Worm (Caenorhabditis elegans) whole organism, young adult: ENCODE results near the gene mel-28.

ENCODE experiments used
- B0019.2 ChIP-seq: fragments of 200-800 bp; sonication (Bioruptor generic); conservative IDR thresholded peaks from 2 replicates; pipeline ENCODE4 v1.3.6; 2022; ENCODE audit warnings: missing genetic modification reagents, missing genetic modification characterization, missing compliant biosample characterization
- B0035.1 ChIP-seq: sonication (generic microtip); optimal IDR thresholded peaks from 2 replicates; lab custom pipeline; 2016; ENCODE audit warnings: missing genetic modification characterization, mild to moderate bottlenecking, missing compliant biosample characterization, missing genotype, missing genetic modification reagents
- B0261.1 ChIP-seq: sonication (generic microtip); optimal IDR thresholded peaks from 2 replicates; lab custom pipeline; 2016; ENCODE audit warnings: mild to moderate bottlenecking, missing genetic modification characterization, moderate library complexity, missing compliant biosample characterization
- C06A6.2 ChIP-seq: fragments of 200-800 bp; sonication (Bioruptor generic); conservative IDR thresholded peaks from 2 replicates; pipeline ENCODE4 v1.3.6; 2022; ENCODE audit warnings: missing genetic modification characterization, missing compliant biosample characterization
- C17E4.6 ChIP-seq: fragments of 200-800 bp; sonication (Bioruptor generic); IDR thresholded peaks from 2 replicates; pipeline ENCODE4 v1.3.6; 2022; ENCODE audit warnings: missing genetic modification reagents, missing genetic modification characterization, missing compliant biosample characterization
- F10E7.11 ChIP-seq: sonication (generic microtip); optimal IDR thresholded peaks from 2 replicates; lab custom pipeline; 2017; ENCODE audit warnings: mild to moderate bottlenecking, missing genetic modification characterization, moderate library complexity, missing compliant biosample characterization
- F39B2.1 ChIP-seq: fragments of 200-800 bp; sonication (Bioruptor generic); IDR thresholded peaks from 2 replicates; pipeline ENCODE4 v1.3.6; 2022; ENCODE audit warnings: missing genetic modification reagents, missing genetic modification characterization, missing compliant biosample characterization
- F49E8.2 ChIP-seq: sonication (generic microtip); optimal IDR thresholded peaks from 3 replicates; lab custom pipeline; 2017; ENCODE audit warnings: missing genetic modification characterization, mild to moderate bottlenecking, missing compliant biosample characterization, antibody characterized with exemption, moderate library complexity; ENCODE audit not compliant: insufficient read depth
- F52B5.7 ChIP-seq: sonication (generic microtip); optimal IDR thresholded peaks from 2 replicates; lab custom pipeline; 2016; ENCODE audit warnings: mild to moderate bottlenecking, missing genetic modification characterization, missing compliant biosample characterization
- K11D2.4 ChIP-seq: fragments of 200-800 bp; sonication (Bioruptor generic); IDR thresholded peaks from 2 replicates; pipeline ENCODE4 v1.3.6; 2022; ENCODE audit warnings: missing genetic modification reagents, missing genetic modification characterization, missing compliant biosample characterization
- Y53G8AR.9 ChIP-seq: fragments of 200-800 bp; sonication (Bioruptor generic); conservative IDR thresholded peaks from 2 replicates; pipeline ENCODE4 v1.3.6; 2022; ENCODE audit warnings: missing genetic modification reagents, missing genetic modification characterization, missing compliant biosample characterization
- Y67H2A.10 ChIP-seq: fragments of 200-800 bp; sonication (Bioruptor generic); conservative IDR thresholded peaks from 2 replicates; pipeline ENCODE4 v1.3.6; 2022; ENCODE audit warnings: missing genetic modification reagents, missing genetic modification characterization, missing compliant biosample characterization
- Y79H2A.3 ChIP-seq: fragments of 200-800 bp; sonication (Bioruptor generic); conservative IDR thresholded peaks from 2 replicates; pipeline ENCODE4 v1.3.6; 2022; ENCODE audit warnings: missing genetic modification reagents, missing genetic modification characterization, missing compliant biosample characterization
- aptf-2 ChIP-seq: fragments of 200-800 bp; sonication (Bioruptor generic); conservative IDR thresholded peaks from 2 replicates; pipeline ENCODE4 v1.3.6; 2022; ENCODE audit warnings: missing genetic modification reagents, missing genetic modification characterization, missing compliant biosample characterization
- atf-7 ChIP-seq: sonication (generic microtip); optimal IDR thresholded peaks from 2 replicates; lab custom pipeline; 2017; ENCODE audit warnings: mild to moderate bottlenecking, missing genetic modification characterization, missing compliant biosample characterization
- ccch-3 ChIP-seq: fragments of 200-800 bp; sonication (Bioruptor generic); optimal IDR thresholded peaks from 2 replicates; lab custom pipeline; 2018; ENCODE audit warnings: mild to moderate bottlenecking, missing genetic modification characterization, missing compliant biosample characterization
- cebp-1 ChIP-seq, 2 experiments: fragments of 200-800 bp in 1 of 2; sonication (Bioruptor generic) in 1 of 2; sonication (generic microtip) in 1 of 2; IDR thresholded peaks in 1 of 2; optimal IDR thresholded peaks in 1 of 2; 2 replicates each; pipeline versions ENCODE4 v1.3.6 to Lab custom; 2017 to 2022; ENCODE audit warnings: missing compliant biosample characterization in 2 of 2, missing genetic modification characterization in 2 of 2, mild to moderate bottlenecking in 1 of 2, missing genetic modification reagents in 1 of 2, moderate library complexity in 1 of 2
- ceh-27 ChIP-seq: fragments of 200-800 bp; sonication (Bioruptor generic); optimal IDR thresholded peaks from 2 replicates; lab custom pipeline; 2018; ENCODE audit warnings: mild to moderate bottlenecking, missing genetic modification characterization, moderate library complexity, missing compliant biosample characterization
- ceh-58 ChIP-seq: fragments of 200-800 bp; sonication (Bioruptor generic); IDR thresholded peaks from 2 replicates; pipeline ENCODE4 v1.3.6; 2022; ENCODE audit warnings: missing genetic modification characterization, missing compliant biosample characterization
- ceh-79 ChIP-seq: sonication (generic microtip); optimal IDR thresholded peaks from 2 replicates; lab custom pipeline; 2017; ENCODE audit warnings: mild to moderate bottlenecking, missing genetic modification characterization, missing compliant biosample characterization
- chd-7 ChIP-seq: sonication (generic microtip); optimal IDR thresholded peaks from 2 replicates; lab custom pipeline; 2016; ENCODE audit warnings: mild to moderate bottlenecking, missing genetic modification characterization, moderate library complexity, missing compliant biosample characterization
- die-1 ChIP-seq: sonication (generic microtip); optimal IDR thresholded peaks from 2 replicates; lab custom pipeline; 2016; ENCODE audit warnings: missing genotype, mild to moderate bottlenecking, missing genetic modification characterization, missing compliant biosample characterization
- dpl-1 ChIP-seq: fragments of 150-350 bp; optimal IDR thresholded peaks from 2 replicates; lab custom pipeline; 2014; ENCODE audit warnings: missing biosample characterization, missing genetic modification reagents, missing genetic modification characterization
- egl-18 ChIP-seq: fragments of 200-800 bp; sonication (Bioruptor generic); IDR thresholded peaks from 2 replicates; pipeline ENCODE4 v1.3.6; 2022; ENCODE audit warnings: missing genetic modification reagents, missing genetic modification characterization, missing compliant biosample characterization
- ekl-4 ChIP-seq: fragments of 200-800 bp; sonication (Bioruptor generic); IDR thresholded peaks from 2 replicates; pipeline ENCODE4 v1.3.6; 2022; ENCODE audit warnings: missing genetic modification reagents, missing genetic modification characterization, missing compliant biosample characterization
- ets-4 ChIP-seq: fragments of 200-800 bp; sonication (Bioruptor generic); optimal IDR thresholded peaks from 2 replicates; lab custom pipeline; 2018; ENCODE audit warnings: mild to moderate bottlenecking, missing genetic modification characterization, missing compliant biosample characterization
- him-1 ChIP-seq: sonication (generic microtip); optimal IDR thresholded peaks from 2 replicates; lab custom pipeline; 2016; ENCODE audit warnings: missing genotype, missing genetic modification reagents, missing genetic modification characterization, missing compliant biosample characterization
- hlh-12 ChIP-seq: sonication (generic microtip); optimal IDR thresholded peaks from 2 replicates; lab custom pipeline; 2016; ENCODE audit warnings: missing genetic modification characterization, missing compliant biosample characterization
- hlh-26 ChIP-seq: fragments of 200-800 bp; sonication (Bioruptor generic); conservative IDR thresholded peaks from 2 replicates; pipeline ENCODE4 v1.3.6; 2022; ENCODE audit warnings: missing genetic modification reagents, missing genetic modification characterization, missing compliant biosample characterization
- hmg-1.2 ChIP-seq: fragments of 200-800 bp; sonication (Bioruptor generic); IDR thresholded peaks from 2 replicates; pipeline ENCODE4 v1.3.6; 2022; ENCODE audit warnings: missing genetic modification reagents, missing genetic modification characterization, missing compliant biosample characterization
- hmg-20 ChIP-seq: fragments of 200-800 bp; sonication (Bioruptor generic); IDR thresholded peaks from 2 replicates; pipeline ENCODE4 v1.3.6; 2022; ENCODE audit warnings: missing genetic modification reagents, missing genetic modification characterization, missing compliant biosample characterization
- hsf-1 ChIP-seq: fragments of 200-800 bp; sonication (Bioruptor generic); IDR thresholded peaks from 2 replicates; pipeline ENCODE4 v1.3.6; 2022; ENCODE audit warnings: missing genetic modification reagents, missing genetic modification characterization, missing compliant biosample characterization
- lag-1 ChIP-seq: fragments of 200-800 bp; sonication (Bioruptor generic); IDR thresholded peaks from 2 replicates; pipeline ENCODE4 v1.3.6; 2022; ENCODE audit warnings: missing genetic modification reagents, missing genetic modification characterization, missing compliant biosample characterization
- lin-26 ChIP-seq: fragments of 200-800 bp; sonication (Bioruptor generic); IDR thresholded peaks from 2 replicates; pipeline ENCODE4 v1.3.6; 2022; ENCODE audit warnings: missing genetic modification reagents, missing genetic modification characterization, missing compliant biosample characterization
- madf-3 ChIP-seq: fragments of 200-800 bp; sonication (Bioruptor generic); IDR thresholded peaks from 2 replicates; pipeline ENCODE4 v1.3.6; 2022; ENCODE audit warnings: missing genetic modification reagents, missing genetic modification characterization, missing compliant biosample characterization
- madf-8 ChIP-seq: fragments of 200-800 bp; sonication (Bioruptor generic); conservative IDR thresholded peaks from 2 replicates; pipeline ENCODE4 v1.3.6; 2022; ENCODE audit warnings: missing genetic modification reagents, missing genetic modification characterization, missing compliant biosample characterization
- mcd-1 ChIP-seq: fragments of 200-800 bp; sonication (Bioruptor generic); IDR thresholded peaks from 2 replicates; pipeline ENCODE4 v1.3.6; 2022; ENCODE audit warnings: missing genetic modification reagents, missing genetic modification characterization, missing compliant biosample characterization
- mel-28 ChIP-seq: sonication (generic microtip); optimal IDR thresholded peaks from 2 replicates; lab custom pipeline; 2016; ENCODE audit warnings: borderline replicate concordance, mild to moderate bottlenecking, missing genetic modification characterization, missing compliant biosample characterization
- mes-4 ChIP-seq: sonication (generic microtip); optimal IDR thresholded peaks from 2 replicates; lab custom pipeline; 2016; ENCODE audit warnings: missing genotype, missing genetic modification characterization, missing compliant biosample characterization
- nfyb-1 ChIP-seq: fragments of 200-800 bp; sonication (Bioruptor generic); IDR thresholded peaks from 2 replicates; pipeline ENCODE4 v1.3.6; 2022; ENCODE audit warnings: missing genetic modification reagents, missing genetic modification characterization, missing compliant biosample characterization
- nhr-120 ChIP-seq: fragments of 200-800 bp; sonication (Bioruptor generic); IDR thresholded peaks from 2 replicates; pipeline ENCODE4 v1.3.6; 2022; ENCODE audit warnings: missing genetic modification characterization, missing compliant biosample characterization
- pbrm-1 ChIP-seq: fragments of 200-800 bp; sonication (Bioruptor generic); IDR thresholded peaks from 2 replicates; pipeline ENCODE4 v1.3.6; 2022; ENCODE audit warnings: missing genetic modification reagents, missing genetic modification characterization, missing compliant biosample characterization
- pha-4 ChIP-seq: fragments of 150-350 bp; sonication (generic microtip); optimal IDR thresholded peaks from 2 replicates; lab custom pipeline; 2014; ENCODE audit warnings: missing biosample characterization, missing genetic modification reagents, missing genetic modification characterization
- rec-8 ChIP-seq, 2 experiments: sonication (generic microtip); optimal IDR thresholded peaks; 2 replicates each; lab custom pipeline; 2016; ENCODE audit warnings: mild to moderate bottlenecking in 2 of 2, missing genetic modification characterization in 2 of 2, missing genetic modification reagents in 2 of 2, missing genotype in 2 of 2, missing biosample characterization in 1 of 2, missing compliant biosample characterization in 1 of 2, moderate library complexity in 1 of 2
- somi-1 ChIP-seq: fragments of 200-800 bp; sonication (Bioruptor generic); optimal IDR thresholded peaks from 2 replicates; lab custom pipeline; 2018; ENCODE audit warnings: mild to moderate bottlenecking, missing genetic modification characterization, missing compliant biosample characterization
- sptf-2 ChIP-seq: fragments of 200-800 bp; sonication (Bioruptor generic); optimal IDR thresholded peaks from 2 replicates; lab custom pipeline; 2018; ENCODE audit warnings: mild to moderate bottlenecking, missing genetic modification characterization, missing compliant biosample characterization
- tbx-9 ChIP-seq: sonication (generic microtip); optimal IDR thresholded peaks from 2 replicates; lab custom pipeline; 2016; ENCODE audit warnings: borderline replicate concordance, missing genetic modification characterization, inconsistent platforms, missing compliant biosample characterization
- tlf-1 ChIP-seq: fragments of 200-800 bp; sonication (Bioruptor generic); optimal IDR thresholded peaks from 2 replicates; lab custom pipeline; 2018; ENCODE audit warnings: mild to moderate bottlenecking, missing genetic modification characterization, missing compliant biosample characterization

Gene mel-28

DNA sequence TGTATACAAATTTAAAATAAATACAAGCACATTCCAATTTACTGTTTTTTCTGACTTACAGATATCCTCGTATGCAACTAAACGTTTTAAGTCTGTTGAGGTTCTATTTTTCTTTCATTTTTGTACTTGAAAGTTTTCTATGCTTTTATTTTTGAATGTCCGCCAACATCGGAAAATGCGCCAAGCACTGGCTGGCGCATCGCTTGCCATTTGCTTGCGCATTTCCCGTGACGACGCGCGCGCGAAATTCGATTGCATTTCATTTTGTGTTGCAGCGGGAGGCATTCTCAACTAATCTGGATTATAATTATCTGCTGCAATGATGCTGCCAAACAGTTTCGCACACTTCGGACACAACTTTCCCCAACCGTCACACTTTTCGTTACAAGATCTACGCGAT, 28.9 kb upstream of the mel-28 start, which contains the start of gene fbxl-2 (continued):
- peak; percentile 81; the same call in 1 of the 2 replicates for TF ChIP-seq F39B2.1
- no peak for TF ChIP-seq Y79H2A.3
- TF ChIP-seq chd-7 (tag; lab: Kevin White, UChicago), result peak; percentile 71
- TF ChIP-seq rec-8 (tag; optimal IDR thresholded peaks at IDR 0.05; lab: Kevin White, UChicago), result no peak
- TF ChIP-seq lag-1 (GFP tag; lab: Robert Waterston, UW), result no peak
- peak; percentile 84 for TF ChIP-seq madf-8 (GFP tag; lab: Robert Waterston, UW)
- TF ChIP-seq tbx-9 (tag; lab: Kevin White, UChicago), result no peak
- TF ChIP-seq somi-1 (GFP tag; lab: Kevin White, UChicago), result peak; percentile 70
- TF ChIP-seq tlf-1 (GFP tag; lab: Kevin White, UChicago), result peak; percentile 96
- TF ChIP-seq hmg-1.2 (GFP tag; lab: Robert Waterston, UW), result peak; percentile 82
- TF ChIP-seq B0261.1 (tag; lab: Kevin White, UChicago), result peak; percentile 21
- TF ChIP-seq ekl-4 (GFP tag; lab: Robert Waterston, UW), result peak; percentile 95
- TF ChIP-seq F52B5.7, result peak; percentile 59
- peak; percentile 64 for TF ChIP-seq F49E8.2 (tag; lab: Kevin White, UChicago)
- peak; percentile 85 for TF ChIP-seq C06A6.2 (GFP tag; lab: Robert Waterston, UW)
- peak; percentile 59; the same call in 1 of the 2 replicates for TF ChIP-seq B0019.2 (GFP tag; lab: Robert Waterston, UW)
- no peak for TF ChIP-seq sptf-2 (GFP tag; lab: Kevin White, UChicago)
- TF ChIP-seq hsf-1 (GFP tag; lab: Robert Waterston, UW), result peak; percentile 85
- peak; percentile 34 for TF ChIP-seq F10E7.11 (tag; lab: Kevin White, UChicago)
- TF ChIP-seq Y53G8AR.9 (GFP tag; lab: Robert Waterston, UW), result peak; percentile 97
- TF ChIP-seq K11D2.4 (GFP tag; lab: Robert Waterston, UW), result peak; percentile 91
- peak; percentile 98 for TF ChIP-seq dpl-1
- TF ChIP-seq lin-26, result peak; percentile 78
- TF ChIP-seq mcd-1 (GFP tag; lab: Robert Waterston, UW), result peak; percentile 96
- TF ChIP-seq ceh-79 (tag; lab: Kevin White, UChicago), result no peak
- no peak for TF ChIP-seq nhr-120 (GFP tag; lab: Robert Waterston, UW)
- 0 out of 2 replicates have a peak, but pooled peaks have one; percentile 73 for TF ChIP-seq egl-18 (GFP tag; lab: Robert Waterston, UW)
- TF ChIP-seq pbrm-1 (GFP tag; lab: Robert Waterston, UW), result peak; percentile 94
- no peak for TF ChIP-seq mes-4 (tag; lab: Kevin White, UChicago)
- no peak for TF ChIP-seq hlh-12
- TF ChIP-seq ccch-3 (GFP tag; lab: Kevin White, UChicago), result peak; percentile 22
- TF ChIP-seq ets-4 (GFP tag; lab: Kevin White, UChicago), result peak; percentile 35
- peak; percentile 95 for TF ChIP-seq madf-3 (GFP tag; lab: Robert Waterston, UW)
- no peak for TF ChIP-seq ceh-58 (GFP tag; lab: Robert Waterston, UW)
- peak; percentile 96 for TF ChIP-seq nfyb-1 (GFP tag; lab: Robert Waterston, UW)
- TF ChIP-seq cebp-1 (GFP tag; IDR thresholded peaks at IDR 0.05; lab: Robert Waterston, UW), result peak; percentile 80
- TF ChIP-seq cebp-1 (tag; optimal IDR thresholded peaks at IDR 0.05; lab: Kevin White, UChicago), result peak; percentile 92
- peak; percentile 93 for TF ChIP-seq ceh-27 (GFP tag; lab: Kevin White, UChicago)
- TF ChIP-seq hlh-26 (GFP tag; lab: Robert Waterston, UW), result no peak
- TF ChIP-seq hmg-20 (GFP tag; lab: Robert Waterston, UW), result peak; percentile 90
- TF ChIP-seq C17E4.6 (GFP tag; lab: Robert Waterston, UW), result peak; percentile 90
- TF ChIP-seq B0035.1 (tag; lab: Kevin White, UChicago), result peak; percentile 67
- TF ChIP-seq atf-7, result peak; percentile 82
- peak; percentile 85 for TF ChIP-seq pha-4
- TF ChIP-seq die-1 (tag; lab: Kevin White, UChicago), result no peak
- no peak for TF ChIP-seq mel-28 (tag; lab: Kevin White, UChicago)
- peak; percentile 71 for TF ChIP-seq Y67H2A.10 (GFP tag; lab: Robert Waterston, UW)
- TF ChIP-seq aptf-2 (GFP tag; lab: Robert Waterston, UW), result no peak
- peak; percentile 10 for TF ChIP-seq him-1 (tag; lab: Kevin White, UChicago)
